Fruit fly (Drosophila melanogaster) whole organism, embryonic: ENCODE data around the gene CG5611.

Experiments used
- Abd-B ChIP-seq: fragments of 200-800 bp; sonication (Bioruptor generic); optimal IDR thresholded peaks from 2 replicates; lab custom pipeline; 2018; ENCODE audit warnings: missing biosample characterization, mild to moderate bottlenecking, missing genetic modification characterization, moderate library complexity
- Antp ChIP-seq: fragments of 200-800 bp; sonication (Bioruptor generic); optimal IDR thresholded peaks from 3 replicates; lab custom pipeline; 2016; ENCODE audit warnings: missing biosample characterization, missing genetic modification characterization
- Atf3 ChIP-seq: fragments of 200-800 bp; sonication (Bioruptor generic); optimal IDR thresholded peaks from 3 replicates; lab custom pipeline; 2016; ENCODE audit warnings: missing biosample characterization, missing genetic modification characterization
- Blimp-1 ChIP-seq: fragments of 200-800 bp; sonication (Bioruptor generic); optimal IDR thresholded peaks from 3 replicates; lab custom pipeline; 2018; ENCODE audit warnings: missing biosample characterization, missing genetic modification characterization, mild to moderate bottlenecking, moderate library complexity, missing genetic modification reagents
- CG11085 ChIP-seq: fragments of 200-800 bp; sonication (Bioruptor generic); IDR thresholded peaks from 2 replicates; pipeline ENCODE4 v1.3.6; 2022; ENCODE audit warnings: missing biosample characterization, missing genetic modification characterization
- CG11504 ChIP-seq: fragments of 200-800 bp; sonication (Bioruptor generic); optimal IDR thresholded peaks from 3 replicates; lab custom pipeline; 2019; ENCODE audit warnings: missing biosample characterization, mild to moderate bottlenecking, missing genetic modification characterization, moderate library complexity
- CG14441 ChIP-seq: fragments of 200-800 bp; sonication (Bioruptor generic); IDR thresholded peaks from 2 replicates; pipeline ENCODE4 v1.3.6; 2022; ENCODE audit warnings: missing biosample characterization, missing genetic modification characterization
- CG2678 ChIP-seq: fragments of 200-800 bp; sonication (Bioruptor generic); optimal IDR thresholded peaks from 3 replicates; lab custom pipeline; 2019; ENCODE audit warnings: missing biosample characterization, mild to moderate bottlenecking, missing genetic modification characterization, moderate library complexity
- CG30431 ChIP-seq: fragments of 200-800 bp; sonication (Bioruptor generic); optimal IDR thresholded peaks from 2 replicates; lab custom pipeline; 2017; ENCODE audit warnings: missing biosample characterization, missing genetic modification characterization
- CG31441 ChIP-seq: fragments of 200-800 bp; sonication (Bioruptor generic); IDR thresholded peaks from 2 replicates; pipeline ENCODE4 v1.3.6; 2022; ENCODE audit warnings: missing biosample characterization, missing genetic modification characterization
- CG34422 ChIP-seq: fragments of 200-800 bp; sonication (Bioruptor generic); IDR thresholded peaks from 3 replicates; pipeline ENCODE4 v1.3.6; 2022; ENCODE audit warnings: missing biosample characterization, missing genetic modification characterization
- CG3847 ChIP-seq: fragments of 200-800 bp; sonication (Bioruptor generic); IDR thresholded peaks from 2 replicates; pipeline ENCODE4 v1.3.6; 2022; ENCODE audit warnings: missing biosample characterization, missing genetic modification characterization
- CG4360 ChIP-seq: fragments of 200-800 bp; sonication (Bioruptor generic); IDR thresholded peaks from 2 replicates; pipeline ENCODE4 v1.3.6; 2022; ENCODE audit warnings: missing biosample characterization, missing genetic modification characterization
- CG4617 ChIP-seq: fragments of 200-800 bp; sonication (Bioruptor generic); optimal IDR thresholded peaks from 3 replicates; lab custom pipeline; 2016; ENCODE audit warnings: missing biosample characterization, missing genetic modification characterization, borderline replicate concordance
- CG5180 ChIP-seq: fragments of 200-800 bp; sonication (Bioruptor generic); optimal IDR thresholded peaks from 3 replicates; lab custom pipeline; 2017; ENCODE audit warnings: missing biosample characterization, missing genetic modification characterization, mild to moderate bottlenecking, moderate library complexity, missing genetic modification reagents
- CG6272 ChIP-seq: fragments of 200-800 bp; sonication (Bioruptor generic); IDR thresholded peaks from 2 replicates; pipeline ENCODE4 v1.3.6; 2022; ENCODE audit warnings: missing biosample characterization, missing genetic modification characterization
- CG6765 ChIP-seq: fragments of 200-800 bp; sonication (Bioruptor generic); optimal IDR thresholded peaks from 3 replicates; lab custom pipeline; 2017; ENCODE audit warnings: missing biosample characterization, mild to moderate bottlenecking, missing genetic modification characterization
- CG7271 ChIP-seq: fragments of 200-800 bp; sonication (Bioruptor generic); optimal IDR thresholded peaks from 2 replicates; lab custom pipeline; 2018; ENCODE audit warnings: missing biosample characterization, mild to moderate bottlenecking, missing genetic modification characterization, moderate library complexity
- D19B ChIP-seq: fragments of 200-800 bp; sonication (Bioruptor generic); optimal IDR thresholded peaks from 2 replicates; lab custom pipeline; 2017; ENCODE audit warnings: missing biosample characterization, mild to moderate bottlenecking, missing genetic modification characterization
- H15 ChIP-seq: fragments of 200-800 bp; sonication (Bioruptor generic); IDR thresholded peaks from 3 replicates; pipeline ENCODE4 v1.3.6; 2022; ENCODE audit warnings: missing biosample characterization, missing genetic modification characterization
- Lim3 ChIP-seq: fragments of 200-800 bp; sonication (Bioruptor generic); IDR thresholded peaks from 2 replicates; pipeline ENCODE4 v1.3.6; 2022; ENCODE audit warnings: missing biosample characterization, missing genetic modification characterization
- Max ChIP-seq: fragments of 200-800 bp; sonication (Bioruptor generic); optimal IDR thresholded peaks from 2 replicates; lab custom pipeline; 2016; ENCODE audit warnings: missing biosample characterization, mild to moderate bottlenecking, missing genetic modification characterization
- Nf-YB ChIP-seq: fragments of 200-800 bp; sonication (Bioruptor generic); optimal IDR thresholded peaks from 3 replicates; lab custom pipeline; 2019; ENCODE audit warnings: missing biosample characterization, mild to moderate bottlenecking, missing genetic modification characterization, moderate library complexity
- NfI ChIP-seq: fragments of 200-800 bp; sonication (Bioruptor generic); optimal IDR thresholded peaks from 3 replicates; lab custom pipeline; 2018; ENCODE audit warnings: missing biosample characterization, mild to moderate bottlenecking, missing genetic modification characterization, moderate library complexity
- Poxn ChIP-seq: fragments of 200-800 bp; sonication (Bioruptor generic); IDR thresholded peaks from 2 replicates; pipeline ENCODE4 v1.3.6; 2022; ENCODE audit warnings: missing biosample characterization, missing genetic modification characterization
- Xbp1 ChIP-seq: fragments of 200-800 bp; sonication (Bioruptor generic); optimal IDR thresholded peaks from 3 replicates; lab custom pipeline; 2016; ENCODE audit warnings: missing biosample characterization, mild to moderate bottlenecking, missing genetic modification characterization
- ap ChIP-seq: fragments of 200-800 bp; sonication (Bioruptor generic); IDR thresholded peaks from 2 replicates; pipeline ENCODE4 v1.3.6; 2022; ENCODE audit warnings: missing biosample characterization, missing genetic modification characterization
- chif ChIP-seq, 2 experiments: fragments of 200-800 bp; sonication (Bioruptor generic); optimal IDR thresholded peaks; 3 replicates each; lab custom pipeline; 2016; ENCODE audit warnings: missing biosample characterization in 2 of 2, missing genetic modification characterization in 2 of 2
- chm ChIP-seq: fragments of 200-800 bp; sonication (Bioruptor generic); IDR thresholded peaks from 2 replicates; pipeline ENCODE4 v1.3.6; 2022; ENCODE audit warnings: missing biosample characterization, missing genetic modification characterization
- dati ChIP-seq: fragments of 200-800 bp; sonication (Bioruptor generic); IDR thresholded peaks from 2 replicates; pipeline ENCODE4 v1.3.6; 2022; ENCODE audit warnings: missing biosample characterization, missing genetic modification characterization
- en ChIP-seq: fragments of 200-800 bp; sonication (Bioruptor generic); optimal IDR thresholded peaks from 2 replicates; lab custom pipeline; 2016; ENCODE audit warnings: missing biosample characterization, missing genetic modification characterization
- fd102C ChIP-seq: fragments of 200-800 bp; sonication (Bioruptor generic); optimal IDR thresholded peaks from 2 replicates; lab custom pipeline; 2018; ENCODE audit warnings: missing biosample characterization, mild to moderate bottlenecking, missing genetic modification characterization, moderate library complexity
- gsb ChIP-seq: fragments of 200-800 bp; sonication (Bioruptor generic); IDR thresholded peaks from 2 replicates; pipeline ENCODE4 v1.3.6; 2022; ENCODE audit warnings: missing biosample characterization, missing genetic modification characterization
- hbn ChIP-seq: fragments of 200-800 bp; sonication (Bioruptor generic); IDR thresholded peaks from 2 replicates; pipeline ENCODE4 v1.3.6; 2022; ENCODE audit warnings: missing biosample characterization, missing genetic modification characterization; ENCODE audit not compliant: partially characterized antibody
- her ChIP-seq: fragments of 200-800 bp; sonication (Bioruptor generic); optimal IDR thresholded peaks from 2 replicates; lab custom pipeline; 2016; ENCODE audit warnings: missing biosample characterization, missing genetic modification characterization
- insv ChIP-seq, 2 experiments: fragments of 200-800 bp; sonication (Bioruptor generic); optimal IDR thresholded peaks; 3 replicates each; lab custom pipeline; 2016 to 2018; ENCODE audit warnings: missing biosample characterization in 2 of 2, missing genetic modification characterization in 2 of 2
- jigr1 ChIP-seq: fragments of 200-800 bp; sonication (Bioruptor generic); IDR thresholded peaks from 3 replicates; pipeline ENCODE4 v1.3.6; 2022; ENCODE audit warnings: missing biosample characterization, missing genetic modification characterization
- lbe ChIP-seq: fragments of 200-800 bp; sonication (Bioruptor generic); optimal IDR thresholded peaks from 2 replicates; lab custom pipeline; 2016; ENCODE audit warnings: missing biosample characterization, mild to moderate bottlenecking, missing genetic modification characterization
- mld ChIP-seq: fragments of 200-800 bp; sonication (Bioruptor generic); IDR thresholded peaks from 3 replicates; pipeline ENCODE4 v1.3.6; 2022; ENCODE audit warnings: missing biosample characterization, missing genetic modification characterization; ENCODE audit not compliant: partially characterized antibody
- nau ChIP-seq: fragments of 200-800 bp; sonication (Bioruptor generic); optimal IDR thresholded peaks from 3 replicates; lab custom pipeline; 2017; ENCODE audit warnings: missing biosample characterization, mild to moderate bottlenecking, missing genetic modification characterization, missing genetic modification reagents
- sens-2 ChIP-seq: fragments of 200-800 bp; sonication (Bioruptor generic); IDR thresholded peaks from 2 replicates; pipeline ENCODE4 v1.3.6; 2022; ENCODE audit warnings: missing biosample characterization, missing genetic modification characterization
- shn ChIP-seq: fragments of 200-800 bp; sonication (Bioruptor generic); optimal IDR thresholded peaks from 3 replicates; lab custom pipeline; 2016; ENCODE audit warnings: missing biosample characterization, missing genetic modification characterization
- slbo ChIP-seq: fragments of 200-800 bp; sonication (Bioruptor generic); IDR thresholded peaks from 2 replicates; pipeline ENCODE4 v1.3.6; 2022; ENCODE audit warnings: missing biosample characterization, missing genetic modification characterization
- sqz ChIP-seq: fragments of 200-800 bp; sonication (Bioruptor generic); optimal IDR thresholded peaks from 3 replicates; lab custom pipeline; 2018; ENCODE audit warnings: missing biosample characterization, mild to moderate bottlenecking, missing genetic modification characterization
- tgo ChIP-seq: fragments of 200-800 bp; sonication (Bioruptor generic); IDR thresholded peaks from 3 replicates; pipeline ENCODE4 v1.3.6; 2022; ENCODE audit warnings: missing biosample characterization, missing genetic modification characterization
- tio ChIP-seq: fragments of 200-800 bp; sonication (Bioruptor generic); optimal IDR thresholded peaks from 2 replicates; lab custom pipeline; 2017; ENCODE audit warnings: missing biosample characterization, missing genetic modification characterization, inconsistent platforms
- tll ChIP-seq, 2 experiments: fragments of 200-800 bp in 1 of 2; fragments of >200 bp in 1 of 2; sonication (Bioruptor generic) in 1 of 2; optimal IDR thresholded peaks; 2 replicates each; lab custom pipeline; 2017 to 2019; ENCODE audit warnings: missing biosample characterization in 2 of 2, missing genetic modification characterization in 2 of 2, mild to moderate bottlenecking in 1 of 2, moderate library complexity in 1 of 2
- tup ChIP-seq: fragments of 200-800 bp; sonication (Bioruptor generic); optimal IDR thresholded peaks from 2 replicates; lab custom pipeline; 2016; ENCODE audit warnings: missing biosample characterization, mild to moderate bottlenecking, missing genetic modification characterization, moderate library complexity
- zen ChIP-seq: fragments of 200-800 bp; sonication (Bioruptor generic); optimal IDR thresholded peaks from 3 replicates; lab custom pipeline; 2018; ENCODE audit warnings: missing biosample characterization, mild to moderate bottlenecking, missing genetic modification characterization, moderate library complexity

CG5611 gene

DNA sequence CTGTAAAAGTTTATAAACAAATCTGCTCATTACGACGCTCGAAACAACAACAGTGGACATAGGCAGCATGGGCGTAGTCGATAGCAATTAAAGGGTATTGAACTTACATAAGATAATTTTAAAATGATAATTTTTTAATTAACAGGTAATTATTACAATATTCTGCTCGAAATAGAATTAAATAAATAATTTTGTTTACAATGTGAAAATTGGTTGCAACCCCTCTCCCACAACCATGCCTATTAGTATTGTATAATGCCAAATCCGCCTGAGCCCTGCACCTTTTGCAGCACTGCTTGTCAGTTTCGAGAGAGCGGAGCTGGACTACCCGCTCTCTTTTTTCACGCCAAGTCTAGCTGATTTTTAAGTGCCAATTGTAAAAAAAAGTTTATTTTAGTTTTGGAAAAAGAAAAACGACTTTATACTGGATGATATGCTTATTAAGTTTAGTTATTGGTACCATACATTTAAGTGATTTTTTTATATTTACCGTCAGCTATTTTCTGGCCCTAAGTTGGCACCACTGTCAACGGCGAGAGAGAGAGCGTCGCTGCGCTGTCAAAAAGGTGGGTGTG is at the start of gene CG5611, which contains the start of gene Mtl (continued):
- peak; percentile 100 for TF ChIP-seq tgo (GFP tag; lab: Robert Waterston, UW)
- TF ChIP-seq lbe (GFP tag; lab: Kevin White, UChicago) = peak; percentile 98
- TF ChIP-seq Blimp-1 (GFP tag; lab: Kevin White, UChicago) = peak; percentile 99
- peak; percentile 98 for TF ChIP-seq D19B (GFP tag; lab: Kevin White, UChicago)
- TF ChIP-seq slbo (GFP tag; lab: Robert Waterston, UW) = peak; percentile 100
- peak; percentile 99 for TF ChIP-seq Max (GFP tag; lab: Kevin White, UChicago)
- peak; percentile 100 for TF ChIP-seq CG3847 (GFP tag; lab: Robert Waterston, UW)
- TF ChIP-seq chif (GFP tag; optimal IDR thresholded peaks at IDR 0.05; lab: Kevin White, UChicago) = peak; percentile 97 to 98
- TF ChIP-seq chm (GFP tag; lab: Robert Waterston, UW) = peak; percentile 100
- TF ChIP-seq Xbp1 (GFP tag; lab: Kevin White, UChicago) = peak; percentile 100
- TF ChIP-seq CG6765 = peak; percentile 99
- TF ChIP-seq CG14441 (GFP tag; lab: Robert Waterston, UW) = peak; percentile 100
- TF ChIP-seq shn = peak; percentile 93
- peak; percentile 100 for TF ChIP-seq ap (GFP tag; lab: Robert Waterston, UW)
- TF ChIP-seq sqz (GFP tag; lab: Kevin White, UChicago) = peak; percentile 99
- peak; percentile 100 for TF ChIP-seq CG4617
- TF ChIP-seq dati (GFP tag; lab: Robert Waterston, UW) = peak; percentile 99
- TF ChIP-seq CG30431 = peak; percentile 99
- TF ChIP-seq CG11504 (tag; lab: Kevin White, UChicago) = peak; percentile 99
- TF ChIP-seq fd102C (GFP tag; lab: Kevin White, UChicago) = peak; percentile 97
- TF ChIP-seq Atf3 = peak; percentile 92
- TF ChIP-seq sens-2 = peak; percentile 99
- TF ChIP-seq CG6272 = peak; percentile 100
- TF ChIP-seq tup (GFP tag; lab: Kevin White, UChicago) = peak; percentile 98
- peak; percentile 100 for TF ChIP-seq CG11085 (GFP tag; lab: Robert Waterston, UW)
- peak; percentile 100 for TF ChIP-seq Abd-B (GFP tag; lab: Kevin White, UChicago)
- peak; percentile 100 for TF ChIP-seq CG7271
- peak; percentile 100 for TF ChIP-seq H15 (GFP tag; lab: Robert Waterston, UW)
- TF ChIP-seq jigr1 (GFP tag; lab: Robert Waterston, UW) = peak; percentile 100
- peak; percentile 94 for TF ChIP-seq CG4360 (GFP tag; lab: Robert Waterston, UW)
- TF ChIP-seq Antp (GFP tag; lab: Kevin White, UChicago) = peak; percentile 94
- TF ChIP-seq CG5180 (GFP tag; lab: Kevin White, UChicago) = peak; percentile 94
- TF ChIP-seq Lim3 (GFP tag; lab: Robert Waterston, UW) = peak; percentile 99
- no peak for TF ChIP-seq mld (GFP tag; lab: Robert Waterston, UW)
- TF ChIP-seq CG34422 (GFP tag; lab: Robert Waterston, UW) = peak; percentile 100
- TF ChIP-seq tll (GFP tag; optimal IDR thresholded peaks at IDR 0.05; lab: Kevin White, UChicago) = peak; percentile 11 to 87
- peak; percentile 99 for TF ChIP-seq CG31441 (GFP tag; lab: Robert Waterston, UW)
- TF ChIP-seq CG2678 (tag; lab: Kevin White, UChicago) = peak; percentile 100
- peak; percentile 99 for TF ChIP-seq nau (GFP tag; lab: Kevin White, UChicago)
- peak; percentile 92 for TF ChIP-seq Nf-YB
- peak; percentile 100 for TF ChIP-seq gsb (GFP tag; lab: Robert Waterston, UW)
- peak; percentile 93 for TF ChIP-seq en (GFP tag; lab: Kevin White, UChicago)
- TF ChIP-seq zen (tag; lab: Kevin White, UChicago) = peak; percentile 100
- peak in 1 of 2 experiments; percentile 85 for TF ChIP-seq insv (GFP tag; optimal IDR thresholded peaks at IDR 0.05; lab: Kevin White, UChicago)
- peak; percentile 83 for TF ChIP-seq her (GFP tag; lab: Kevin White, UChicago)
- peak; percentile 35; the same call in 1 of the 2 replicates for TF ChIP-seq hbn (GFP tag; lab: Robert Waterston, UW)
- TF ChIP-seq Poxn (GFP tag; lab: Robert Waterston, UW) = peak; percentile 100
- TF ChIP-seq NfI (GFP tag; lab: Kevin White, UChicago) = peak; percentile 100
- peak; percentile 99 for TF ChIP-seq tio (GFP tag; lab: Kevin White, UChicago)
